Worm (Caenorhabditis elegans): ENCODE measurements around the gene EEED8.4.

DNA sequence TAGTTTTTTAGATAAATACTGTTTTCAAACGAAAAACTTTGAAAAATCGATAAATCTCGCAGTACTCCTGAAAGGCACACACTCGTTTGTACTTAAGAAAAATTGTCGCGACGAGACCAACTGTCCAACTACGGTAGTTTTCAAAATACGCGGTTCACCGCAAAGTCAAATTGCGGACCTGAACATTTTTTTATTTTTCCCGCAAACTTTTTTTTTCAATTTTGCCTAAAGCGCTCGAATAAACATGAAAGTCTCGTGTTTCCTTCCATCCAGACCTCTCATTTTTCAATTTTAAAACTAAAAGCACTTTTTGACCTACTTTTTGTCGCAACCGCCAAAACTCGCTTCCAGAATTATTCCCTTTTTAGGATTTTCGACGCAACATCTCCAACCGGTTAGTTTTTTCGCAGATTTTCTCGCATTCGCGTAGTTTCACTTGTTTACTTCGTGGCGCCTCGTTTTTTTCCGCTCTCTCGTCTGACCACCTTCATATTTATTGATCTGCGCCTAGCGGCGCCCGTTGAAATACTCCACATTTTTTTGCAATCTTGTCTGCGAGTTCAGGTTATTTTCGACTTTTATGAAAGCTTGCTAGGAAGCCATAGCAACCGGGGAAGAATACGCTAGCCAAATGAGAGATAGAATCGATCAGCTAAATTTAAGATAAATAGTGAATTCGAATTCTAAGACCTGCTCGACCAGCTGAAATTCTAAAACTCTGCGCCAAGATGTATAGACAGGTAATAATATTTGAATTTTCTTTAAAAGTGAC is 31.5 kb upstream of the EEED8.4 start, which contains the start of gene prdx-2:
- TF ChIP-seq dmd-4 (tag; optimal IDR thresholded peaks at IDR 0.05) (no peak), R02D3.7 (tag; optimal IDR thresholded peaks at IDR 0.05) (no peak), nhr-10 (tag; optimal IDR thresholded peaks at IDR 0.05) (no peak), fos-1 (tag; optimal IDR thresholded peaks at IDR 0.05) (no peak), sma-3 (GFP tag; optimal IDR thresholded peaks at IDR 0.05) (no peak), ama-1 (optimal IDR thresholded peaks at IDR 0.05) (no peak), nhr-6 (tag; optimal IDR thresholded peaks at IDR 0.05) (no peak), crh-2 (tag; optimal IDR thresholded peaks at IDR 0.05) (no peak), mdl-1 (tag; optimal IDR thresholded peaks at IDR 0.05) (no peak), zag-1 (tag; optimal IDR thresholded peaks at IDR 0.05) (no peak), lin-39 (tag; optimal IDR thresholded peaks at IDR 0.05) (no peak)

Data from whole organism, L2 larva.